Worm (Caenorhabditis elegans): ENCODE measurements around the gene tbc-19.

ce11 chrX:14029392-14029791 lies 17.1 kb upstream of the tbc-19 start:
- no peak for TF ChIP-seq lin-15B (tag; optimal IDR thresholded peaks at IDR 0.05)
- no peak for TF ChIP-seq nfya-1 (tag; optimal IDR thresholded peaks at IDR 0.05; ENCODE audit: insufficient read depth)
- no peak for TF ChIP-seq nhr-77 (tag; optimal IDR thresholded peaks at IDR 0.05)
- TF ChIP-seq nhr-11 (tag; optimal IDR thresholded peaks at IDR 0.05), result no peak
- no peak for TF ChIP-seq R02D3.7 (tag; optimal IDR thresholded peaks at IDR 0.05)
- no peak for TF ChIP-seq nhr-25 (tag; optimal IDR thresholded peaks at IDR 0.05)
- no peak for TF ChIP-seq ztf-4 (tag; optimal IDR thresholded peaks at IDR 0.05)
- TF ChIP-seq zag-1 (tag; optimal IDR thresholded peaks at IDR 0.05), result no peak
- TF ChIP-seq elt-2 (tag; optimal IDR thresholded peaks at IDR 0.05), result no peak
- TF ChIP-seq nhr-237 (tag; optimal IDR thresholded peaks at IDR 0.05), result no peak
